Fruit fly (Drosophila melanogaster) whole organism, embryonic: ENCODE measurements around the gene CG10512.

Experiments
- Aef1 ChIP-seq: fragments of 200-800 bp; sonication (Bioruptor generic); IDR thresholded peaks from 3 replicates; pipeline ENCODE4 v1.3.6; 2022; ENCODE audit warnings: missing biosample characterization, missing genetic modification characterization
- Awh ChIP-seq: fragments of 200-800 bp; sonication (Bioruptor generic); IDR thresholded peaks from 2 replicates; pipeline ENCODE4, ENCODE4 v1.3.6; 2022; ENCODE audit warnings: missing biosample characterization, missing genetic modification characterization
- CG10274 ChIP-seq: fragments of 200-800 bp; sonication (Bioruptor generic); optimal IDR thresholded peaks from 3 replicates; lab custom pipeline; 2017; ENCODE audit warnings: missing biosample characterization, mild to moderate bottlenecking, missing genetic modification characterization
- CG10321 ChIP-seq: fragments of 200-800 bp; sonication (Bioruptor generic); IDR thresholded peaks from 2 replicates; pipeline ENCODE4 v1.3.6; 2022; ENCODE audit warnings: missing biosample characterization, missing genetic modification characterization
- CG11696 ChIP-seq: fragments of 200-800 bp; sonication (Bioruptor generic); IDR thresholded peaks from 2 replicates; pipeline ENCODE4 v1.3.6; 2022; ENCODE audit warnings: missing biosample characterization, missing genetic modification characterization
- CG12104 ChIP-seq: fragments of 200-800 bp; sonication (Bioruptor generic); optimal IDR thresholded peaks from 3 replicates; lab custom pipeline; 2016; ENCODE audit warnings: missing biosample characterization, missing genetic modification characterization
- CG14710 ChIP-seq: fragments of 200-800 bp; sonication (Bioruptor generic); optimal IDR thresholded peaks from 3 replicates; lab custom pipeline; 2019; ENCODE audit warnings: missing biosample characterization, mild to moderate bottlenecking, missing genetic modification characterization, moderate library complexity
- CG1529 ChIP-seq: fragments of 200-800 bp; sonication (Bioruptor generic); optimal IDR thresholded peaks from 3 replicates; lab custom pipeline; 2018; ENCODE audit warnings: missing biosample characterization, missing genetic modification characterization
- CG18619 ChIP-seq: fragments of 200-800 bp; sonication (Bioruptor generic); optimal IDR thresholded peaks from 3 replicates; lab custom pipeline; 2017; ENCODE audit warnings: missing biosample characterization, mild to moderate bottlenecking, missing genetic modification characterization
- CG31441 ChIP-seq: fragments of 200-800 bp; sonication (Bioruptor generic); IDR thresholded peaks from 2 replicates; pipeline ENCODE4 v1.3.6; 2022; ENCODE audit warnings: missing biosample characterization, missing genetic modification characterization
- CG4360 ChIP-seq: fragments of 200-800 bp; sonication (Bioruptor generic); IDR thresholded peaks from 2 replicates; pipeline ENCODE4 v1.3.6; 2022; ENCODE audit warnings: missing biosample characterization, missing genetic modification characterization
- CG5245 ChIP-seq: fragments of 200-800 bp; sonication (Bioruptor generic); optimal IDR thresholded peaks from 3 replicates; lab custom pipeline; 2016; ENCODE audit warnings: missing biosample characterization, missing genetic modification characterization
- CG6683 ChIP-seq: fragments of 200-800 bp; sonication (Bioruptor generic); optimal IDR thresholded peaks from 2 replicates; lab custom pipeline; 2017; ENCODE audit warnings: missing biosample characterization, mild to moderate bottlenecking, missing genetic modification characterization, missing genetic modification reagents
- CG7271 ChIP-seq: fragments of 200-800 bp; sonication (Bioruptor generic); optimal IDR thresholded peaks from 2 replicates; lab custom pipeline; 2018; ENCODE audit warnings: missing biosample characterization, mild to moderate bottlenecking, missing genetic modification characterization, moderate library complexity
- CG8089 ChIP-seq: fragments of 200-800 bp; sonication (Bioruptor generic); optimal IDR thresholded peaks from 3 replicates; lab custom pipeline; 2016; ENCODE audit warnings: missing biosample characterization, missing genetic modification characterization
- CG9876 ChIP-seq: fragments of 200-800 bp; sonication (Bioruptor generic); optimal IDR thresholded peaks from 2 replicates; lab custom pipeline; 2016; ENCODE audit warnings: missing biosample characterization, missing genetic modification characterization
- CG9932 ChIP-seq: fragments of 200-800 bp; sonication (Bioruptor generic); IDR thresholded peaks from 2 replicates; pipeline ENCODE4 v1.3.6; 2022; ENCODE audit warnings: missing biosample characterization, missing genetic modification characterization
- CHES-1-like ChIP-seq: fragments of 200-800 bp; sonication (Bioruptor generic); optimal IDR thresholded peaks from 2 replicates; lab custom pipeline; 2016; ENCODE audit warnings: missing biosample characterization, missing genetic modification characterization
- CoRest ChIP-seq: fragments of 200-800 bp; sonication (Bioruptor generic); optimal IDR thresholded peaks from 3 replicates; lab custom pipeline; 2018; ENCODE audit warnings: missing biosample characterization, mild to moderate bottlenecking, missing genetic modification characterization, moderate library complexity
- CrebB ChIP-seq: fragments of 200-800 bp; sonication (Bioruptor generic); optimal IDR thresholded peaks from 3 replicates; lab custom pipeline; 2018; ENCODE audit warnings: missing biosample characterization, mild to moderate bottlenecking, missing genetic modification characterization
- Dad ChIP-seq: fragments of 200-800 bp; sonication (Bioruptor generic); optimal IDR thresholded peaks from 3 replicates; lab custom pipeline; 2016; ENCODE audit warnings: missing biosample characterization, missing genetic modification characterization
- Doc2 ChIP-seq: fragments of 200-800 bp; sonication (Bioruptor generic); IDR thresholded peaks from 2 replicates; pipeline ENCODE4 v1.3.6; 2022; ENCODE audit warnings: missing biosample characterization, missing genetic modification characterization
- E2f2 ChIP-seq: fragments of 200-800 bp; sonication (Bioruptor generic); IDR thresholded peaks from 2 replicates; pipeline ENCODE4 v1.3.6; 2022; ENCODE audit warnings: missing biosample characterization, missing genetic modification characterization
- Gsc ChIP-seq: fragments of 200-800 bp; sonication (Bioruptor generic); IDR thresholded peaks from 2 replicates; pipeline ENCODE4 v1.3.6; 2022; ENCODE audit warnings: missing biosample characterization, missing genetic modification characterization
- HLH3B ChIP-seq: fragments of 200-800 bp; sonication (Bioruptor generic); IDR thresholded peaks from 2 replicates; pipeline ENCODE4 v1.3.6; 2022; ENCODE audit warnings: missing biosample characterization, missing genetic modification characterization
- Hey ChIP-seq: fragments of 200-800 bp; sonication (Bioruptor generic); optimal IDR thresholded peaks from 3 replicates; lab custom pipeline; 2018; ENCODE audit warnings: missing biosample characterization, mild to moderate bottlenecking, missing genetic modification characterization
- Hr3 ChIP-seq: fragments of 200-800 bp; sonication (Bioruptor generic); optimal IDR thresholded peaks from 3 replicates; lab custom pipeline; 2016; ENCODE audit warnings: missing biosample characterization, missing genetic modification characterization
- Hr51 ChIP-seq, 2 experiments: fragments of 200-800 bp; sonication (Bioruptor generic); optimal IDR thresholded peaks; 2 replicates in 1 of 2; 3 replicates in 1 of 2; lab custom pipeline; 2016 to 2018; ENCODE audit warnings: missing biosample characterization in 2 of 2, missing genetic modification characterization in 2 of 2, mild to moderate bottlenecking in 1 of 2, moderate library complexity in 1 of 2
- Lpt ChIP-seq: fragments of >200 bp; optimal IDR thresholded peaks from 2 replicates; lab custom pipeline; 2018; ENCODE audit warnings: missing biosample characterization, missing genetic modification characterization
- Med ChIP-seq: fragments of 200-800 bp; sonication (Bioruptor generic); peaks from one replicate; lab custom pipeline; 2016; ENCODE audit warnings: missing biosample characterization, missing genetic modification characterization, mild to moderate bottlenecking, inconsistent platforms, moderate library complexity
- NC2β ChIP-seq: fragments of 200-800 bp; sonication (Bioruptor generic); optimal IDR thresholded peaks from 2 replicates; lab custom pipeline; 2016; ENCODE audit warnings: missing biosample characterization, missing genetic modification characterization
- Optix ChIP-seq: fragments of 200-800 bp; sonication (Bioruptor generic); IDR thresholded peaks from 3 replicates; pipeline ENCODE4 v1.3.6; 2022; ENCODE audit warnings: missing biosample characterization, missing genetic modification characterization
- Six4 ChIP-seq: fragments of 200-800 bp; sonication (Bioruptor generic); optimal IDR thresholded peaks from 2 replicates; lab custom pipeline; 2016; ENCODE audit warnings: missing biosample characterization, missing genetic modification characterization
- ash1 ChIP-seq: fragments of 200-800 bp; sonication (Bioruptor generic); optimal IDR thresholded peaks from 2 replicates; lab custom pipeline; 2018; ENCODE audit warnings: missing biosample characterization, mild to moderate bottlenecking, missing genetic modification characterization
- bigmax ChIP-seq: fragments of 200-800 bp; sonication (Bioruptor generic); optimal IDR thresholded peaks from 2 replicates; lab custom pipeline; 2018; ENCODE audit warnings: missing biosample characterization, mild to moderate bottlenecking, missing genetic modification characterization
- chinmo ChIP-seq: fragments of 200-800 bp; sonication (Bioruptor generic); IDR thresholded peaks from 4 replicates; pipeline ENCODE4 v1.3.6; 2022; ENCODE audit warnings: missing biosample characterization, missing genetic modification characterization; ENCODE audit not compliant: partially characterized antibody
- cwo ChIP-seq: fragments of 200-800 bp; sonication (Bioruptor generic); optimal IDR thresholded peaks from 3 replicates; lab custom pipeline; 2017; ENCODE audit warnings: missing biosample characterization, missing genetic modification characterization, mild to moderate bottlenecking, moderate library complexity, missing genetic modification reagents
- dpn ChIP-seq, 2 experiments: fragments of 200-800 bp; sonication (Bioruptor generic); optimal IDR thresholded peaks; 3 replicates each; lab custom pipeline; 2016; ENCODE audit warnings: missing biosample characterization in 2 of 2, missing genetic modification characterization in 2 of 2
- gfzf ChIP-seq: fragments of 200-800 bp; sonication (Bioruptor generic); optimal IDR thresholded peaks from 2 replicates; lab custom pipeline; 2016; ENCODE audit warnings: missing biosample characterization, mild to moderate bottlenecking, missing genetic modification characterization, moderate library complexity
- lola ChIP-seq, 3 experiments: fragments of >200 bp in 2 of 3; fragments of 200-800 bp in 1 of 3; sonication (Bioruptor generic) in 1 of 3; optimal IDR thresholded peaks; 2 replicates each; lab custom pipeline; 2017 to 2019; ENCODE audit warnings: missing biosample characterization in 3 of 3, missing genetic modification characterization in 3 of 3, mild to moderate bottlenecking in 1 of 3, moderate library complexity in 1 of 3
- mld ChIP-seq: fragments of 200-800 bp; sonication (Bioruptor generic); IDR thresholded peaks from 3 replicates; pipeline ENCODE4 v1.3.6; 2022; ENCODE audit warnings: missing biosample characterization, missing genetic modification characterization; ENCODE audit not compliant: partially characterized antibody
- pb ChIP-seq: fragments of 200-800 bp; sonication (Bioruptor generic); optimal IDR thresholded peaks from 3 replicates; lab custom pipeline; 2016; ENCODE audit warnings: missing biosample characterization, missing genetic modification characterization
- phol ChIP-seq: fragments of 200-800 bp; sonication (Bioruptor generic); optimal IDR thresholded peaks from 3 replicates; lab custom pipeline; 2018; ENCODE audit warnings: missing biosample characterization, mild to moderate bottlenecking, missing genetic modification characterization, moderate library complexity
- repo ChIP-seq: fragments of 200-800 bp; sonication (Bioruptor generic); optimal IDR thresholded peaks from 2 replicates; lab custom pipeline; 2016; ENCODE audit warnings: missing biosample characterization, missing genetic modification characterization
- so ChIP-seq: fragments of 200-800 bp; sonication (Bioruptor generic); IDR thresholded peaks from 3 replicates; pipeline ENCODE4 v1.3.6; 2022; ENCODE audit warnings: missing biosample characterization, missing genetic modification characterization
- sob ChIP-seq: fragments of 200-800 bp; sonication (Bioruptor generic); IDR thresholded peaks from 2 replicates; pipeline ENCODE4 v1.3.6; 2022; ENCODE audit warnings: missing biosample characterization, missing genetic modification characterization
- sr ChIP-seq: fragments of 200-800 bp; sonication (Bioruptor generic); IDR thresholded peaks from 3 replicates; pipeline ENCODE4 v1.3.6; 2022; ENCODE audit warnings: missing biosample characterization, missing genetic modification characterization
- ssp ChIP-seq: fragments of 200-800 bp; sonication (Bioruptor generic); IDR thresholded peaks from 2 replicates; pipeline ENCODE4 v1.3.6; 2022; ENCODE audit warnings: missing biosample characterization, missing genetic modification characterization
- stc ChIP-seq: fragments of 200-800 bp; sonication (Bioruptor generic); IDR thresholded peaks from 2 replicates; pipeline ENCODE4 v1.3.6; 2022; ENCODE audit warnings: missing biosample characterization, missing genetic modification characterization
- tap ChIP-seq: fragments of 200-800 bp; optimal IDR thresholded peaks from 3 replicates; lab custom pipeline; 2019; ENCODE audit warnings: missing biosample characterization, mild to moderate bottlenecking, missing genetic modification characterization, moderate library complexity
- toy ChIP-seq: fragments of 200-800 bp; sonication (Bioruptor generic); IDR thresholded peaks from 2 replicates; pipeline ENCODE4 v1.3.6; 2022; ENCODE audit warnings: missing biosample characterization, missing genetic modification characterization

The CG10512 gene

DNA sequence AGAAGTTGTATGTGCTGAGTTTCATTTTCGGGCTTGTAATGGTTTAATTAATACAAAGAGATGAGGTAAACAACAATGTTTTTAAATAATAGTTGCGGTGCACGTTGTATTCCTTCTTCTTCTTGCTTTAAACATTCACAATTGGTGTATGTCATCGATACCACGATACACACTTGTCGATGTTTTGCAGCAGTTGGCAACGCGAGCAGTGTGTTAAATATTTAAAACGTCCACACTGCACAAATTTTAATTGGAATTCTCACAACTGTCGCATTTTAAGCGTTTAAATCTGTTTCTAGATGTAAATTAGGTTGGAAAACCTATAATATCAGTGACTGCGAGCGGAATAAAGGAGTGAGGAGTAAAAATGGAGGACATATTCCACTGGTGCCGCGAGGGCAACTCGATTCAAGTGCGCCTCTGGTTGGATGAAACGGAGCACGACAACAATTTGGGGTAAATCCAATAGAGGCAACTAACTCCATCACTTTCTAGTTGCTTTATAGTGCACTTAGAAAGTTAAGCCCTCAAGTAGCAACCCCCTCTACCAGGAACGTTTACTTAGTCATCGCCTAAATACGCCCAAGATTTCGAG is 14.1 kb downstream of the CG10512 start, which contains the start of the genes Trmt112 and Ilk (continued):
- TF ChIP-seq HLH3B (GFP tag; lab: Robert Waterston, UW) (no peak), CG9932 (GFP tag; lab: Robert Waterston, UW) (peak; percentile 9; the same call in 1 of the 2 replicates), CG18619 (no peak), ash1 (GFP tag; lab: Kevin White, UChicago) (no peak), Dad (GFP tag; lab: Kevin White, UChicago) (no peak), Hr3 (GFP tag; lab: Kevin White, UChicago) (no peak), stc (GFP tag; lab: Robert Waterston, UW) (no peak), CG4360 (no peak), CG5245 (GFP tag; lab: Kevin White, UChicago) (no peak), tap (tag; lab: Kevin White, UChicago) (no peak), dpn (GFP tag; optimal IDR thresholded peaks at IDR 0.05; lab: Kevin White, UChicago) (peak in 1 of 2 experiments; percentile 21), lola (GFP tag; optimal IDR thresholded peaks at IDR 0.05; lab: Kevin White, UChicago) (no peak), CG8089 (GFP tag; lab: Kevin White, UChicago) (no peak), mld (peak; percentile 16; the same call in 1 of the 3 replicates), Hr51 (GFP tag; optimal IDR thresholded peaks at IDR 0.05; lab: Kevin White, UChicago) (no peak), gfzf (GFP tag; lab: Kevin White, UChicago) (peak; percentile 68), pb (GFP tag; lab: Kevin White, UChicago) (no peak), Awh (no peak), CG12104 (GFP tag; lab: Kevin White, UChicago) (no peak), CG7271 (tag; lab: Kevin White, UChicago) (no peak), CG11696 (GFP tag; lab: Robert Waterston, UW) (no peak), Med (GFP tag; lab: Kevin White, UChicago) (peak; percentile 87), Lpt (GFP tag; lab: Kevin White, UChicago) (no peak), toy (no peak), Optix (no peak), phol (tag; lab: Kevin White, UChicago) (no peak), Aef1 (GFP tag; lab: Robert Waterston, UW) (no peak), E2f2 (GFP tag; lab: Robert Waterston, UW) (peak; percentile 80), CoRest (tag; lab: Kevin White, UChicago) (peak; percentile 9), CG1529 (no peak), Gsc (GFP tag; lab: Robert Waterston, UW) (no peak), CG10321 (GFP tag; lab: Robert Waterston, UW) (no peak), CG9876 (GFP tag; lab: Kevin White, UChicago) (no peak), CG31441 (GFP tag; lab: Robert Waterston, UW) (no peak), chinmo (GFP tag; lab: Robert Waterston, UW) (peak; percentile 90; the same call in 3 of the 4 replicates), ssp (GFP tag; lab: Robert Waterston, UW) (no peak), CHES-1-like (GFP tag; lab: Kevin White, UChicago) (peak; percentile 83), cwo (no peak), repo (GFP tag; lab: Kevin White, UChicago) (no peak), sob (GFP tag; lab: Robert Waterston, UW) (peak; percentile 35; the same call in 1 of the 2 replicates), NC2β (GFP tag; lab: Kevin White, UChicago) (no peak), so (GFP tag; lab: Robert Waterston, UW) (no peak), Six4 (GFP tag; lab: Kevin White, UChicago) (no peak), CrebB (peak; percentile 24), Doc2 (no peak), CG10274 (GFP tag; lab: Kevin White, UChicago) (no peak), sr (no peak), Hey (tag; lab: Kevin White, UChicago) (no peak), CG6683 (GFP tag; lab: Kevin White, UChicago) (no peak), CG14710 (tag; lab: Kevin White, UChicago) (peak; percentile 51), bigmax (GFP tag; lab: Kevin White, UChicago) (no peak)
